Worm (Caenorhabditis elegans) whole organism, young adult: ENCODE measurements around the gene ZK1248.11.

Experiments
- ama-1 ChIP-seq, 3 experiments: fragments of 150-350 bp in 1 of 3; sonication (generic microtip) in 2 of 3; optimal IDR thresholded peaks; 2 replicates each; lab custom pipeline; 2014 to 2018; ENCODE audit warnings: missing biosample characterization in 2 of 3, missing genetic modification characterization in 2 of 3, missing genetic modification reagents in 2 of 3
- hmg-1.2 ChIP-seq: fragments of 200-800 bp; sonication (Bioruptor generic); IDR thresholded peaks from 2 replicates; pipeline ENCODE4 v1.3.6; 2022; ENCODE audit warnings: missing genetic modification reagents, missing genetic modification characterization, missing compliant biosample characterization
- let-526 ChIP-seq: fragments of 200-800 bp; sonication (Bioruptor generic); IDR thresholded peaks from 2 replicates; pipeline ENCODE4 v1.3.6; 2022; ENCODE audit warnings: missing genetic modification reagents, missing genetic modification characterization, missing compliant biosample characterization
- zim-3 ChIP-seq: sonication (generic microtip); optimal IDR thresholded peaks from 2 replicates; lab custom pipeline; 2017; ENCODE audit warnings: mild to moderate bottlenecking, missing genetic modification characterization, moderate library complexity, missing compliant biosample characterization

DNA sequence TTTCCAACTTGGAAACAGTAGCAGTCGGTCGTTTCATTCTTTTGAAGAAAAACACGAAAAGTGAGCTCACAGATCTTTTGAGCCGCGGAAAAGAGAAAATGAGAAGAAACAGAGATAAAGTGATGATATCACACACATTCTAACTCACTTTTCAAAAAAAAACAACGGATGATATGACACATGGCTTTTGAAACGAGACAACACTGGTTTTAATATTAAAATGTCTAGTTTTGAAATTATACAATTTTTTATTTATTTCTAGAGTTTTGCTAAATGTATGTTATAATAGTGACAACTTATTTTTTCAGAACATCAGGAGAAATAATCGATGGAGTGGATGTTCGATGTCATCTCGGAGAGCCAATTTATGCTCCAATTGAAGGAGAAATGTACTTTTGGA, 35.9 kb downstream of the ZK1248.11 start, which contains the start of gene K05F1.14:
- TF ChIP-seq hmg-1.2 (GFP tag; lab: Robert Waterston, UW): no peak
- no peak for TF ChIP-seq zim-3 (tag; lab: Kevin White, UChicago)
- TF ChIP-seq ama-1 (optimal IDR thresholded peaks at IDR 0.05; lab: Kevin White, UChicago): no peak
- TF ChIP-seq ama-1 (GFP tag; optimal IDR thresholded peaks at IDR 0.05; lab: Kevin White, UChicago): no peak
- TF ChIP-seq let-526: no peak
